Fruit fly (Drosophila melanogaster) whole organism, embryonic: ENCODE results near the gene HIP-R.

Experiments
- Blimp-1 ChIP-seq: fragments of 200-800 bp; sonication (Bioruptor generic); optimal IDR thresholded peaks from 3 replicates; lab custom pipeline; 2018; ENCODE audit warnings: missing biosample characterization, missing genetic modification characterization, mild to moderate bottlenecking, moderate library complexity, missing genetic modification reagents
- BtbVII ChIP-seq: fragments of 200-800 bp; sonication (Bioruptor generic); optimal IDR thresholded peaks from 3 replicates; lab custom pipeline; 2017; ENCODE audit warnings: missing biosample characterization, mild to moderate bottlenecking, missing genetic modification characterization
- CG10209 ChIP-seq: fragments of 200-800 bp; sonication (Bioruptor generic); optimal IDR thresholded peaks from 3 replicates; lab custom pipeline; 2017; ENCODE audit warnings: missing biosample characterization, mild to moderate bottlenecking, missing genetic modification characterization, missing genetic modification reagents
- CG11723 ChIP-seq: fragments of 200-800 bp; sonication (Bioruptor generic); optimal IDR thresholded peaks from 2 replicates; lab custom pipeline; 2017; ENCODE audit warnings: missing biosample characterization, mild to moderate bottlenecking, missing genetic modification characterization
- CG12219 ChIP-seq: fragments of 200-800 bp; sonication (Bioruptor generic); optimal IDR thresholded peaks from 3 replicates; lab custom pipeline; 2018; ENCODE audit warnings: missing biosample characterization, mild to moderate bottlenecking, missing genetic modification characterization
- CG12299 ChIP-seq: fragments of 200-800 bp; sonication (Bioruptor generic); optimal IDR thresholded peaks from 2 replicates; lab custom pipeline; 2018; ENCODE audit warnings: missing biosample characterization, mild to moderate bottlenecking, missing genetic modification characterization
- CG13296 ChIP-seq: fragments of 200-800 bp; sonication (Bioruptor generic); optimal IDR thresholded peaks from 3 replicates; lab custom pipeline; 2018; ENCODE audit warnings: missing biosample characterization, mild to moderate bottlenecking, missing genetic modification characterization
- CG14710 ChIP-seq: fragments of 200-800 bp; sonication (Bioruptor generic); optimal IDR thresholded peaks from 3 replicates; lab custom pipeline; 2019; ENCODE audit warnings: missing biosample characterization, mild to moderate bottlenecking, missing genetic modification characterization, moderate library complexity
- CG18619 ChIP-seq: fragments of 200-800 bp; sonication (Bioruptor generic); optimal IDR thresholded peaks from 3 replicates; lab custom pipeline; 2017; ENCODE audit warnings: missing biosample characterization, mild to moderate bottlenecking, missing genetic modification characterization
- CG2202 ChIP-seq: fragments of 200-800 bp; sonication (Bioruptor generic); optimal IDR thresholded peaks from 2 replicates; lab custom pipeline; 2018; ENCODE audit warnings: missing biosample characterization, mild to moderate bottlenecking, missing genetic modification characterization
- CG32532 ChIP-seq: fragments of 200-800 bp; sonication (Bioruptor generic); IDR thresholded peaks from 2 replicates; pipeline ENCODE4 v1.3.6; 2022; ENCODE audit warnings: missing biosample characterization, missing genetic modification characterization
- CG34224 ChIP-seq: fragments of 200-800 bp; sonication (Bioruptor generic); IDR thresholded peaks from 3 replicates; pipeline ENCODE4 v1.3.6; 2022; ENCODE audit warnings: missing biosample characterization, missing genetic modification characterization; ENCODE audit not compliant: partially characterized antibody
- CG3838 ChIP-seq: fragments of 200-800 bp; sonication (Bioruptor generic); optimal IDR thresholded peaks from 3 replicates; lab custom pipeline; 2016; ENCODE audit warnings: missing biosample characterization, missing genetic modification characterization
- CG5180 ChIP-seq: fragments of 200-800 bp; sonication (Bioruptor generic); optimal IDR thresholded peaks from 3 replicates; lab custom pipeline; 2017; ENCODE audit warnings: missing biosample characterization, missing genetic modification characterization, mild to moderate bottlenecking, moderate library complexity, missing genetic modification reagents
- CG6683 ChIP-seq: fragments of 200-800 bp; sonication (Bioruptor generic); optimal IDR thresholded peaks from 2 replicates; lab custom pipeline; 2017; ENCODE audit warnings: missing biosample characterization, mild to moderate bottlenecking, missing genetic modification characterization, missing genetic modification reagents
- CG8290 ChIP-seq, 3 experiments: fragments of 200-800 bp; sonication (Bioruptor generic); optimal IDR thresholded peaks; 2 replicates each; lab custom pipeline; 2016 to 2019; ENCODE audit warnings: missing biosample characterization in 3 of 3, missing genetic modification characterization in 3 of 3, mild to moderate bottlenecking in 2 of 3, moderate library complexity in 1 of 3
- Dfd ChIP-seq, 2 experiments: fragments of >200 bp; optimal IDR thresholded peaks; 2 replicates each; lab custom pipeline; 2017; ENCODE audit warnings: missing biosample characterization in 2 of 2, missing genetic modification characterization in 2 of 2
- Dp ChIP-seq: fragments of 200-800 bp; sonication (Bioruptor generic); optimal IDR thresholded peaks from 2 replicates; lab custom pipeline; 2018; ENCODE audit warnings: missing biosample characterization, mild to moderate bottlenecking, missing genetic modification characterization, moderate library complexity
- Fer1 ChIP-seq: fragments of 200-800 bp; sonication (Bioruptor generic); optimal IDR thresholded peaks from 2 replicates; lab custom pipeline; 2017; ENCODE audit warnings: missing biosample characterization, mild to moderate bottlenecking, missing genetic modification characterization
- Hmr ChIP-seq: fragments of 200-800 bp; sonication (Bioruptor generic); optimal IDR thresholded peaks from 3 replicates; lab custom pipeline; 2017; ENCODE audit warnings: mild to moderate bottlenecking, missing biosample characterization, missing genetic modification reagents, missing genetic modification characterization
- Hr51 ChIP-seq, 2 experiments: fragments of 200-800 bp; sonication (Bioruptor generic); optimal IDR thresholded peaks; 2 replicates in 1 of 2; 3 replicates in 1 of 2; lab custom pipeline; 2016 to 2018; ENCODE audit warnings: missing biosample characterization in 2 of 2, missing genetic modification characterization in 2 of 2, mild to moderate bottlenecking in 1 of 2, moderate library complexity in 1 of 2
- Jarid2 ChIP-seq: fragments of 200-800 bp; sonication (Bioruptor generic); optimal IDR thresholded peaks from 3 replicates; lab custom pipeline; 2017; ENCODE audit warnings: mild to moderate bottlenecking, missing biosample characterization, missing genetic modification reagents, missing genetic modification characterization
- MBD-R2 ChIP-seq: fragments of 200-800 bp; sonication (Bioruptor generic); IDR thresholded peaks from 2 replicates; pipeline ENCODE4 v1.3.6; 2022; ENCODE audit warnings: missing biosample characterization, missing genetic modification characterization
- Meics ChIP-seq: fragments of 200-800 bp; sonication (Bioruptor generic); optimal IDR thresholded peaks from 2 replicates; lab custom pipeline; 2017; ENCODE audit warnings: missing biosample characterization, mild to moderate bottlenecking, missing genetic modification characterization
- Nf-YC ChIP-seq: fragments of 200-800 bp; optimal IDR thresholded peaks from 3 replicates; lab custom pipeline; 2019; ENCODE audit warnings: missing biosample characterization, mild to moderate bottlenecking, missing genetic modification characterization, moderate library complexity
- Opbp ChIP-seq: fragments of 200-800 bp; sonication (Bioruptor generic); IDR thresholded peaks from 3 replicates; pipeline ENCODE4 v1.3.6; 2022; ENCODE audit warnings: missing biosample characterization, missing genetic modification characterization; ENCODE audit not compliant: partially characterized antibody
- Pdp1 ChIP-seq, 2 experiments: fragments of 200-800 bp; sonication (Bioruptor generic); optimal IDR thresholded peaks; 3 replicates each; lab custom pipeline; 2016; ENCODE audit warnings: missing biosample characterization in 2 of 2, missing genetic modification characterization in 2 of 2, mild to moderate bottlenecking in 1 of 2, moderate library complexity in 1 of 2
- Rx ChIP-seq: fragments of 200-800 bp; sonication (Bioruptor generic); IDR thresholded peaks from 2 replicates; pipeline ENCODE4 v1.3.6; 2022; ENCODE audit warnings: missing biosample characterization, missing genetic modification characterization
- Scr ChIP-seq: fragments of 200-800 bp; sonication (Bioruptor generic); IDR thresholded peaks from 2 replicates; pipeline ENCODE4 v1.3.6; 2022; ENCODE audit warnings: missing biosample characterization, missing genetic modification characterization; ENCODE audit not compliant: partially characterized antibody
- Side ChIP-seq: fragments of 200-800 bp; sonication (Bioruptor generic); optimal IDR thresholded peaks from 2 replicates; lab custom pipeline; 2016; ENCODE audit warnings: missing biosample characterization, missing genetic modification characterization
- Sry-β ChIP-seq: fragments of 200-800 bp; sonication (Bioruptor generic); optimal IDR thresholded peaks from 2 replicates; lab custom pipeline; 2018; ENCODE audit warnings: missing biosample characterization, mild to moderate bottlenecking, missing genetic modification characterization, moderate library complexity
- cg ChIP-seq: fragments of 200-800 bp; sonication (Bioruptor generic); optimal IDR thresholded peaks from 3 replicates; lab custom pipeline; 2019; ENCODE audit warnings: missing biosample characterization, mild to moderate bottlenecking, missing genetic modification characterization, moderate library complexity
- chinmo ChIP-seq: fragments of 200-800 bp; sonication (Bioruptor generic); IDR thresholded peaks from 4 replicates; pipeline ENCODE4 v1.3.6; 2022; ENCODE audit warnings: missing biosample characterization, missing genetic modification characterization; ENCODE audit not compliant: partially characterized antibody
- esg ChIP-seq: fragments of 200-800 bp; sonication (Bioruptor generic); conservative IDR thresholded peaks from 2 replicates; pipeline ENCODE4 v1.3.6; 2022; ENCODE audit warnings: missing biosample characterization, missing genetic modification characterization
- fru ChIP-seq: fragments of >200 bp; optimal IDR thresholded peaks from 2 replicates; lab custom pipeline; 2017
- lab ChIP-seq: fragments of 200-800 bp; sonication (Bioruptor generic); optimal IDR thresholded peaks from 3 replicates; lab custom pipeline; 2017; ENCODE audit warnings: missing biosample characterization, missing genetic modification characterization, mild to moderate bottlenecking, moderate library complexity, missing genetic modification reagents
- lmd ChIP-seq: fragments of 200-800 bp; sonication (Bioruptor generic); IDR thresholded peaks from 2 replicates; pipeline ENCODE4 v1.3.6; 2022; ENCODE audit warnings: missing biosample characterization, missing genetic modification characterization
- nerfin-1 ChIP-seq: fragments of 200-800 bp; sonication (Bioruptor generic); optimal IDR thresholded peaks from 3 replicates; lab custom pipeline; 2019; ENCODE audit warnings: missing biosample characterization, mild to moderate bottlenecking, missing genetic modification characterization, moderate library complexity
- nom ChIP-seq: fragments of 200-800 bp; sonication (Bioruptor generic); optimal IDR thresholded peaks from 2 replicates; lab custom pipeline; 2017; ENCODE audit warnings: missing biosample characterization, missing genetic modification characterization, mild to moderate bottlenecking, moderate library complexity, missing genetic modification reagents
- phol ChIP-seq: fragments of 200-800 bp; sonication (Bioruptor generic); optimal IDR thresholded peaks from 3 replicates; lab custom pipeline; 2018; ENCODE audit warnings: missing biosample characterization, mild to moderate bottlenecking, missing genetic modification characterization, moderate library complexity
- repo ChIP-seq: fragments of 200-800 bp; sonication (Bioruptor generic); optimal IDR thresholded peaks from 2 replicates; lab custom pipeline; 2016; ENCODE audit warnings: missing biosample characterization, missing genetic modification characterization
- sens ChIP-seq: fragments of 200-800 bp; sonication (Bioruptor generic); peaks from one replicate; lab custom pipeline; 2016; ENCODE audit warnings: missing biosample characterization, missing genetic modification characterization
- sisA ChIP-seq: fragments of 200-800 bp; sonication (Bioruptor generic); IDR thresholded peaks from 2 replicates; pipeline ENCODE4 v1.3.6; 2022; ENCODE audit warnings: missing biosample characterization, missing genetic modification characterization
- stc ChIP-seq: fragments of 200-800 bp; sonication (Bioruptor generic); IDR thresholded peaks from 2 replicates; pipeline ENCODE4 v1.3.6; 2022; ENCODE audit warnings: missing biosample characterization, missing genetic modification characterization
- tgo ChIP-seq: fragments of 200-800 bp; sonication (Bioruptor generic); IDR thresholded peaks from 3 replicates; pipeline ENCODE4 v1.3.6; 2022; ENCODE audit warnings: missing biosample characterization, missing genetic modification characterization
- toy ChIP-seq: fragments of 200-800 bp; sonication (Bioruptor generic); IDR thresholded peaks from 2 replicates; pipeline ENCODE4 v1.3.6; 2022; ENCODE audit warnings: missing biosample characterization, missing genetic modification characterization
- ttk ChIP-seq: fragments of 200-800 bp; sonication (Bioruptor generic); IDR thresholded peaks from 2 replicates; pipeline ENCODE4 v2.1.2; 2022; ENCODE audit warnings: missing biosample characterization, missing genetic modification characterization

Gene HIP-R

dm6 chrX:3775822-3776668 is 13.7 kb upstream of the HIP-R start (continued):
- no peak for TF ChIP-seq esg (GFP tag; lab: Robert Waterston, UW)
- 0 out of 2 replicates have a peak, but pooled peaks have one; percentile 22 for TF ChIP-seq Scr (GFP tag; lab: Robert Waterston, UW)
- no peak for TF ChIP-seq Opbp
- TF ChIP-seq CG3838 (GFP tag; lab: Kevin White, UChicago): no peak
- TF ChIP-seq chinmo (GFP tag; lab: Robert Waterston, UW): peak; percentile 91
- peak; percentile 47 for TF ChIP-seq CG13296 (GFP tag; lab: Kevin White, UChicago)
- TF ChIP-seq Jarid2 (GFP tag; lab: Kevin White, UChicago): peak; percentile 61
- no peak for TF ChIP-seq CG11723
- peak; percentile 58 for TF ChIP-seq sens (GFP tag; lab: Kevin White, UChicago)
- TF ChIP-seq Pdp1 (GFP tag; optimal IDR thresholded peaks at IDR 0.05; lab: Kevin White, UChicago): peak in 1 of 2 experiments; percentile 9
- peak; percentile 8; the same call in 1 of the 2 replicates for TF ChIP-seq CG32532 (GFP tag; lab: Robert Waterston, UW)
- peak; percentile 3 for TF ChIP-seq BtbVII
- TF ChIP-seq lab (GFP tag; lab: Kevin White, UChicago): peak; percentile 18
- TF ChIP-seq Hmr (GFP tag; lab: Kevin White, UChicago): peak; percentile 19
- TF ChIP-seq ttk: no peak
- TF ChIP-seq cg (GFP tag; lab: Kevin White, UChicago): peak; percentile 87
- TF ChIP-seq Blimp-1 (GFP tag; lab: Kevin White, UChicago): peak; percentile 29
- peak; percentile 3 for TF ChIP-seq CG6683 (GFP tag; lab: Kevin White, UChicago)
- no peak for TF ChIP-seq repo (GFP tag; lab: Kevin White, UChicago)
- TF ChIP-seq Fer1: peak; percentile 41
- TF ChIP-seq CG14710 (tag; lab: Kevin White, UChicago): peak; percentile 11
- peak; percentile 20; the same call in 1 of the 2 replicates for TF ChIP-seq MBD-R2 (GFP tag; lab: Robert Waterston, UW)
- TF ChIP-seq stc (GFP tag; lab: Robert Waterston, UW): no peak
- TF ChIP-seq CG5180 (GFP tag; lab: Kevin White, UChicago): peak; percentile 82
- peak; percentile 24 for TF ChIP-seq nerfin-1 (tag; lab: Kevin White, UChicago)
- peak; percentile 24 for TF ChIP-seq CG12299 (tag; lab: Kevin White, UChicago)
- peak; percentile 10; the same call in 1 of the 3 replicates for TF ChIP-seq CG34224 (GFP tag; lab: Robert Waterston, UW)
- peak in 1 of 2 experiments; percentile 2 for TF ChIP-seq Hr51 (GFP tag; optimal IDR thresholded peaks at IDR 0.05; lab: Kevin White, UChicago)

DNA sequence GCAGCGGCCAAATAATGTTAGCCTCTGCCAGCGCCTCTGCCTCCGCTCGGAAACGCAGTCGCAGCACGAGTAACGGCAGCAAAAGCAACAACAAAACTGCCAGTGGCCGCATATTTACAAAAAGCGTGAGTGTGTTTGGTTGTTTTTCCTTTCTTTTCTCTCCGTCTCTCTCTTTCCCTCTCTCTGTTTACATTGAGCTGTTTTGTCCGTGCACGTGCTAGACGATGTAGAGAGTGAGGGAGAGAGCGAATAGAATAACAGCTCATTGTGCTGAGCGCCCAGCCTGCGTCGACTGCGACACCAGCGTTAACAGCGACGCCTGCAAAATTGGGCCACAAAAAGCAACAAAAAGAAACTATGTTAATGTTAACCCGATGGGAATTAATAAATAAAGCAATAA is 12.5 kb upstream of the HIP-R start:
- TF ChIP-seq Rx: no peak
- peak; percentile 73 for TF ChIP-seq CG10209 (GFP tag; lab: Kevin White, UChicago)
- TF ChIP-seq nom (GFP tag; lab: Kevin White, UChicago): peak; percentile 87
- TF ChIP-seq Nf-YC: peak; percentile 33
- TF ChIP-seq CG2202 (tag; lab: Kevin White, UChicago): peak; percentile 58
- TF ChIP-seq cg (GFP tag; lab: Kevin White, UChicago): peak; percentile 74
- no peak for TF ChIP-seq lmd (GFP tag; lab: Robert Waterston, UW)
- no peak for TF ChIP-seq Dfd (GFP tag; optimal IDR thresholded peaks at IDR 0.05; lab: Kevin White, UChicago)
- no peak for TF ChIP-seq Sry-β (GFP tag; lab: Kevin White, UChicago)
- TF ChIP-seq sisA (GFP tag; lab: Robert Waterston, UW): no peak
- TF ChIP-seq CG18619 (GFP tag; lab: Kevin White, UChicago): peak; percentile 64
- no peak for TF ChIP-seq phol
- TF ChIP-seq fru: no peak
- no peak for TF ChIP-seq toy (GFP tag; lab: Robert Waterston, UW)
- peak; percentile 37 for TF ChIP-seq CG8290 (GFP tag; optimal IDR thresholded peaks at IDR 0.05; lab: Kevin White, UChicago)
- peak; percentile 71 to 72 for TF ChIP-seq CG8290 (tag; optimal IDR thresholded peaks at IDR 0.05; lab: Kevin White, UChicago)
- no peak for TF ChIP-seq tgo
- peak; percentile 65 for TF ChIP-seq CG12219 (GFP tag; lab: Kevin White, UChicago)
- peak; percentile 65 for TF ChIP-seq Meics (GFP tag; lab: Kevin White, UChicago)
- peak; percentile 65 for TF ChIP-seq Side (GFP tag; lab: Kevin White, UChicago)
- TF ChIP-seq Dp (GFP tag; lab: Kevin White, UChicago): no peak
